Worm (Caenorhabditis elegans) whole organism, late embryonic: ENCODE measurements around the gene Y51H7BR.7.
A peak's percentile ranks its signal among the peaks of the same experiment; 100 is the strongest.

Experiments used
- C38D4.7 ChIP-seq: fragments of 200-800 bp; sonication (Bioruptor generic); optimal IDR thresholded peaks from 2 replicates; lab custom pipeline; 2018; ENCODE audit warnings: mild to moderate bottlenecking, missing genetic modification characterization, moderate library complexity, missing compliant biosample characterization
- F13H6.1 ChIP-seq: sonication (generic microtip); optimal IDR thresholded peaks from 2 replicates; lab custom pipeline; 2016; ENCODE audit warnings: missing genetic modification characterization, missing compliant biosample characterization
- K02D7.2 ChIP-seq: sonication (generic microtip); optimal IDR thresholded peaks from 2 replicates; lab custom pipeline; 2017; ENCODE audit warnings: mild to moderate bottlenecking, missing genetic modification characterization, missing compliant biosample characterization
- K09A11.1 ChIP-seq: sonication (generic microtip); optimal IDR thresholded peaks from 2 replicates; lab custom pipeline; 2017; ENCODE audit warnings: antibody characterized with exemption, mild to moderate bottlenecking, missing genetic modification characterization, missing compliant biosample characterization; ENCODE audit not compliant: insufficient read depth
- T23F11.4 ChIP-seq: fragments of 200-800 bp; sonication (Bioruptor generic); optimal IDR thresholded peaks from 2 replicates; lab custom pipeline; 2018; ENCODE audit warnings: mild to moderate bottlenecking, missing genetic modification characterization, missing compliant biosample characterization
- ahr-1 ChIP-seq: sonication (generic microtip); optimal IDR thresholded peaks from 2 replicates; lab custom pipeline; 2016; ENCODE audit warnings: missing genetic modification characterization, missing compliant biosample characterization
- ama-1 ChIP-seq: fragments of 150-350 bp; optimal IDR thresholded peaks from 2 replicates; lab custom pipeline; 2014
- ceh-14 ChIP-seq: sonication (generic microtip); optimal IDR thresholded peaks from 2 replicates; lab custom pipeline; 2016; ENCODE audit warnings: missing genotype, missing genetic modification characterization, missing compliant biosample characterization
- ceh-18 ChIP-seq: sonication (generic microtip); optimal IDR thresholded peaks from 2 replicates; lab custom pipeline; 2016; ENCODE audit warnings: missing genetic modification characterization, missing compliant biosample characterization
- ceh-19 ChIP-seq: fragments of 200-800 bp; sonication (Bioruptor generic); optimal IDR thresholded peaks from 2 replicates; lab custom pipeline; 2018; ENCODE audit warnings: mild to moderate bottlenecking, missing genetic modification characterization, missing compliant biosample characterization
- ceh-22 ChIP-seq: sonication (generic microtip); optimal IDR thresholded peaks from 2 replicates; lab custom pipeline; 2017; ENCODE audit warnings: missing biosample characterization, missing genetic modification characterization
- ceh-30 ChIP-seq: fragments of 150-350 bp; optimal IDR thresholded peaks from 2 replicates; lab custom pipeline; 2014; ENCODE audit warnings: missing biosample characterization, missing genetic modification characterization
- ceh-45 ChIP-seq: fragments of 200-800 bp; sonication (Bioruptor generic); IDR thresholded peaks from 2 replicates; pipeline ENCODE4 v1.3.6; 2022; ENCODE audit warnings: missing genetic modification reagents, missing genetic modification characterization, missing compliant biosample characterization
- ceh-48 ChIP-seq: sonication (generic microtip); optimal IDR thresholded peaks from 2 replicates; lab custom pipeline; 2016; ENCODE audit warnings: missing genetic modification characterization, inconsistent platforms, missing compliant biosample characterization
- che-1 ChIP-seq: sonication (generic microtip); optimal IDR thresholded peaks from 2 replicates; lab custom pipeline; 2016; ENCODE audit warnings: mild to moderate bottlenecking, missing genetic modification characterization, missing compliant biosample characterization
- dmd-4 ChIP-seq: sonication (generic microtip); optimal IDR thresholded peaks from 2 replicates; lab custom pipeline; 2016; ENCODE audit warnings: borderline replicate concordance, missing genetic modification characterization, missing compliant biosample characterization
- dve-1 ChIP-seq: sonication (generic microtip); optimal IDR thresholded peaks from 2 replicates; lab custom pipeline; 2017; ENCODE audit warnings: antibody characterized with exemption, mild to moderate bottlenecking, missing genetic modification characterization, missing compliant biosample characterization
- elt-2 ChIP-seq: sonication (generic microtip); optimal IDR thresholded peaks from 2 replicates; lab custom pipeline; 2016; ENCODE audit warnings: missing genetic modification reagents, missing genetic modification characterization, missing compliant biosample characterization
- elt-4 ChIP-seq: sonication (generic microtip); optimal IDR thresholded peaks from 2 replicates; lab custom pipeline; 2016; ENCODE audit warnings: missing genetic modification characterization, missing compliant biosample characterization
- eyg-1 ChIP-seq: sonication (generic microtip); optimal IDR thresholded peaks from 2 replicates; lab custom pipeline; 2016; ENCODE audit warnings: missing genotype, missing genetic modification characterization, missing compliant biosample characterization
- fkh-10 ChIP-seq: fragments of 150-350 bp; optimal IDR thresholded peaks from 2 replicates; lab custom pipeline; 2014; ENCODE audit warnings: missing biosample characterization, missing genetic modification reagents, missing genetic modification characterization
- hlh-13 ChIP-seq: fragments of 200-800 bp; sonication (Bioruptor generic); optimal IDR thresholded peaks from 2 replicates; lab custom pipeline; 2018; ENCODE audit warnings: mild to moderate bottlenecking, missing genetic modification characterization, missing compliant biosample characterization
- hlh-15 ChIP-seq: sonication (generic microtip); optimal IDR thresholded peaks from 2 replicates; lab custom pipeline; 2016; ENCODE audit warnings: missing genetic modification characterization, missing compliant biosample characterization
- hlh-30 ChIP-seq: sonication (generic microtip); optimal IDR thresholded peaks from 2 replicates; lab custom pipeline; 2017; ENCODE audit warnings: antibody characterized with exemption, missing genetic modification characterization, missing compliant biosample characterization; ENCODE audit not compliant: insufficient read depth
- hlh-6 ChIP-seq: sonication (generic microtip); optimal IDR thresholded peaks from 2 replicates; lab custom pipeline; 2016; ENCODE audit warnings: missing genotype, missing genetic modification characterization, missing compliant biosample characterization
- nhr-11 ChIP-seq: fragments of 150-350 bp; optimal IDR thresholded peaks from 2 replicates; lab custom pipeline; 2014; ENCODE audit warnings: missing biosample characterization, missing genetic modification characterization
- nhr-232 ChIP-seq: sonication (generic microtip); optimal IDR thresholded peaks from 2 replicates; lab custom pipeline; 2016; ENCODE audit warnings: missing genetic modification characterization, missing compliant biosample characterization
- npax-4 ChIP-seq: sonication (generic microtip); optimal IDR thresholded peaks from 2 replicates; lab custom pipeline; 2016; ENCODE audit warnings: missing genetic modification characterization, missing compliant biosample characterization
- odd-2 ChIP-seq: sonication (generic microtip); optimal IDR thresholded peaks from 2 replicates; lab custom pipeline; 2017; ENCODE audit warnings: antibody characterized with exemption, mild to moderate bottlenecking, missing genetic modification characterization, missing compliant biosample characterization
- pag-3 ChIP-seq: sonication (generic microtip); optimal IDR thresholded peaks from 2 replicates; lab custom pipeline; 2016; ENCODE audit warnings: missing compliant biosample characterization, missing genetic modification characterization, borderline replicate concordance
- pax-1 ChIP-seq: fragments of 150-350 bp; optimal IDR thresholded peaks from 2 replicates; lab custom pipeline; 2014; ENCODE audit warnings: missing biosample characterization, missing genetic modification characterization
- pha-2 ChIP-seq: sonication (generic microtip); optimal IDR thresholded peaks from 2 replicates; lab custom pipeline; 2017; ENCODE audit warnings: mild to moderate bottlenecking, missing genetic modification characterization, missing compliant biosample characterization
- pha-4 ChIP-seq: fragments of 150-350 bp; optimal IDR thresholded peaks from 2 replicates; lab custom pipeline; 2018; ENCODE audit warnings: missing biosample characterization, missing genetic modification reagents, missing genetic modification characterization
- pros-1 ChIP-seq: fragments of 150-350 bp; optimal IDR thresholded peaks from 2 replicates; lab custom pipeline; 2014; ENCODE audit warnings: missing biosample characterization, missing genetic modification reagents, missing genetic modification characterization
- ref-2 ChIP-seq: sonication (generic microtip); optimal IDR thresholded peaks from 2 replicates; lab custom pipeline; 2016; ENCODE audit warnings: missing genetic modification characterization, missing compliant biosample characterization
- sox-2 ChIP-seq: fragments of 200-800 bp; sonication (Bioruptor generic); IDR thresholded peaks from 2 replicates; pipeline ENCODE4 v1.3.6; 2022; ENCODE audit warnings: missing genetic modification reagents, missing genetic modification characterization, missing compliant biosample characterization
- syd-9 ChIP-seq: sonication (generic microtip); optimal IDR thresholded peaks from 2 replicates; lab custom pipeline; 2016; ENCODE audit warnings: mild to moderate bottlenecking, missing genetic modification characterization, moderate library complexity, missing compliant biosample characterization
- tbx-2 ChIP-seq: sonication (generic microtip); optimal IDR thresholded peaks from 2 replicates; lab custom pipeline; 2016; ENCODE audit warnings: missing genetic modification characterization, missing compliant biosample characterization
- tbx-7 ChIP-seq: sonication (generic microtip); optimal IDR thresholded peaks from 2 replicates; lab custom pipeline; 2016; ENCODE audit warnings: missing genotype, missing genetic modification characterization, missing compliant biosample characterization
- unc-55 ChIP-seq: sonication (generic microtip); optimal IDR thresholded peaks from 2 replicates; lab custom pipeline; 2017; ENCODE audit warnings: missing biosample characterization, missing genetic modification reagents, missing genetic modification characterization
- zip-5 ChIP-seq: sonication (generic microtip); optimal IDR thresholded peaks from 2 replicates; lab custom pipeline; 2016; ENCODE audit warnings: missing genetic modification characterization, missing compliant biosample characterization
- ztf-16 ChIP-seq: sonication (generic microtip); optimal IDR thresholded peaks from 2 replicates; lab custom pipeline; 2017; ENCODE audit warnings: missing genetic modification characterization, missing compliant biosample characterization

Gene Y51H7BR.7

ce11 chrII:1477975-1478374 is 47.4 kb downstream of the Y51H7BR.7 start:
- no peak for TF ChIP-seq ceh-45 (GFP tag; lab: Robert Waterston, UW)
- no peak for TF ChIP-seq dmd-4 (tag; lab: Kevin White, UChicago)
- no peak for TF ChIP-seq odd-2
- no peak for TF ChIP-seq tbx-7 (tag; lab: Kevin White, UChicago)
- no peak for TF ChIP-seq hlh-13 (GFP tag; lab: Kevin White, UChicago)
- TF ChIP-seq eyg-1 (tag; lab: Kevin White, UChicago), result no peak
- no peak for TF ChIP-seq zip-5 (tag; lab: Kevin White, UChicago)
- TF ChIP-seq nhr-11 (tag; lab: Kevin White, UChicago), result no peak
- TF ChIP-seq tbx-2 (tag; lab: Kevin White, UChicago), result no peak
- TF ChIP-seq C38D4.7 (GFP tag; lab: Kevin White, UChicago), result no peak
- TF ChIP-seq K09A11.1 (tag; lab: Kevin White, UChicago), result no peak
- no peak for TF ChIP-seq hlh-15 (tag; lab: Kevin White, UChicago)
- no peak for TF ChIP-seq pha-2 (tag; lab: Kevin White, UChicago)
- no peak for TF ChIP-seq npax-4 (tag; lab: Kevin White, UChicago)
- TF ChIP-seq ahr-1 (tag; lab: Kevin White, UChicago), result no peak

ce11 chrII:1477295-1477694 is 48.1 kb downstream of the Y51H7BR.7 start:
- TF ChIP-seq K02D7.2 (tag; lab: Kevin White, UChicago), result no peak
- no peak for TF ChIP-seq pha-2 (tag; lab: Kevin White, UChicago)
- no peak for TF ChIP-seq ama-1
- TF ChIP-seq hlh-30 (tag; lab: Kevin White, UChicago), result no peak
- no peak for TF ChIP-seq che-1 (tag; lab: Kevin White, UChicago)
- no peak for TF ChIP-seq ceh-19 (GFP tag; lab: Kevin White, UChicago)
- no peak for TF ChIP-seq dve-1 (tag; lab: Kevin White, UChicago)
- no peak for TF ChIP-seq fkh-10 (GFP tag; lab: Kevin White, UChicago)
- no peak for TF ChIP-seq ceh-48 (tag; lab: Kevin White, UChicago)
- no peak for TF ChIP-seq C38D4.7 (GFP tag; lab: Kevin White, UChicago)
- no peak for TF ChIP-seq ceh-18 (tag; lab: Kevin White, UChicago)
- no peak for TF ChIP-seq tbx-7 (tag; lab: Kevin White, UChicago)
- TF ChIP-seq T23F11.4 (GFP tag; lab: Kevin White, UChicago), result no peak

- no peak for TF ChIP-seq F13H6.1 (tag; lab: Kevin White, UChicago)
- no peak for TF ChIP-seq C38D4.7 (GFP tag; lab: Kevin White, UChicago)
- TF ChIP-seq ceh-19 (GFP tag; lab: Kevin White, UChicago), result no peak
- TF ChIP-seq fkh-10 (GFP tag; lab: Kevin White, UChicago), result no peak
Observed at ce11 chrII:1476016-1476415, 49.4 kb downstream of the Y51H7BR.7 start.

ce11 chrII:1475328-1475727 is 50.1 kb downstream of the Y51H7BR.7 start:
- TF ChIP-seq hlh-13 (GFP tag; lab: Kevin White, UChicago) (no peak), hlh-6 (no peak), tbx-2 (tag; lab: Kevin White, UChicago) (no peak), pag-3 (tag; lab: Kevin White, UChicago) (no peak), zip-5 (tag; lab: Kevin White, UChicago) (no peak), elt-2 (tag; lab: Kevin White, UChicago) (peak; percentile 85), nhr-232 (tag; lab: Kevin White, UChicago) (no peak), pax-1 (tag; lab: Kevin White, UChicago) (no peak)

ce11 chrII:1474807-1475206 is 50.6 kb downstream of the Y51H7BR.7 start:
- TF ChIP-seq ama-1, result no peak
- no peak for TF ChIP-seq dmd-4 (tag; lab: Kevin White, UChicago)
- no peak for TF ChIP-seq ceh-22 (tag; lab: Kevin White, UChicago)
- TF ChIP-seq ahr-1 (tag; lab: Kevin White, UChicago), result no peak
- no peak for TF ChIP-seq tbx-7 (tag; lab: Kevin White, UChicago)
- no peak for TF ChIP-seq syd-9 (tag; lab: Kevin White, UChicago)
- TF ChIP-seq hlh-6, result no peak
- no peak for TF ChIP-seq pax-1 (tag; lab: Kevin White, UChicago)
- TF ChIP-seq pros-1 (tag; lab: Kevin White, UChicago), result no peak
- no peak for TF ChIP-seq ztf-16 (tag; lab: Kevin White, UChicago)
- TF ChIP-seq ceh-30 (tag; lab: Kevin White, UChicago), result no peak
- TF ChIP-seq sox-2 (GFP tag; lab: Robert Waterston, UW), result no peak
- no peak for TF ChIP-seq pha-4 (tag; lab: Kevin White, UChicago)
- no peak for TF ChIP-seq nhr-11 (tag; lab: Kevin White, UChicago)
- no peak for TF ChIP-seq elt-4 (tag; lab: Kevin White, UChicago)
- TF ChIP-seq ref-2 (tag; lab: Kevin White, UChicago), result no peak
- no peak for TF ChIP-seq ceh-14
- TF ChIP-seq ceh-48 (tag; lab: Kevin White, UChicago), result no peak
- TF ChIP-seq unc-55 (GFP tag; lab: Kevin White, UChicago), result no peak
